Worm (Caenorhabditis elegans) whole organism, L4 larva: ENCODE results near the gene F41G3.20.

Experiments used
- D1046.2 ChIP-seq: fragments of 200-800 bp; sonication (Bioruptor generic); IDR thresholded peaks from 2 replicates; pipeline ENCODE4 v1.3.6; 2022; ENCODE audit warnings: missing genetic modification characterization, missing compliant biosample characterization
- F37D6.2 ChIP-seq: sonication (generic microtip); optimal IDR thresholded peaks from 2 replicates; lab custom pipeline; 2016; ENCODE audit warnings: mild to moderate bottlenecking, missing genetic modification characterization, missing compliant biosample characterization
- T20F7.1 ChIP-seq: fragments of 200-800 bp; sonication (Bioruptor generic); optimal IDR thresholded peaks from 2 replicates; lab custom pipeline; 2018; ENCODE audit warnings: mild to moderate bottlenecking, missing genetic modification characterization, missing compliant biosample characterization
- aha-1 ChIP-seq: fragments of 150-350 bp; peaks from one replicate; lab custom pipeline; 2014; ENCODE audit warnings: missing biosample characterization, missing genetic modification characterization
- arid-1 ChIP-seq: fragments of 200-800 bp; sonication (Bioruptor generic); conservative IDR thresholded peaks from 2 replicates; pipeline ENCODE4 v1.3.6; 2022; ENCODE audit warnings: missing genetic modification reagents, missing genetic modification characterization, missing compliant biosample characterization
- ceh-20 ChIP-seq: fragments of 200-800 bp; sonication (Bioruptor generic); IDR thresholded peaks from 2 replicates; pipeline ENCODE4 v1.3.6; 2022; ENCODE audit warnings: missing genetic modification reagents, missing genetic modification characterization, missing compliant biosample characterization
- ceh-28 ChIP-seq: fragments of 150-350 bp; optimal IDR thresholded peaks from 2 replicates; lab custom pipeline; 2014; ENCODE audit warnings: missing biosample characterization, missing genetic modification reagents, missing genetic modification characterization
- ces-1 ChIP-seq: fragments of 150-350 bp; sonication (generic microtip); optimal IDR thresholded peaks from 4 replicates; lab custom pipeline; 2014; ENCODE audit warnings: missing biosample characterization, missing genetic modification reagents, missing genetic modification characterization
- cey-2 ChIP-seq: sonication (generic microtip); optimal IDR thresholded peaks from 3 replicates; lab custom pipeline; 2017; ENCODE audit warnings: missing genetic modification characterization, mild to moderate bottlenecking, missing compliant biosample characterization, antibody characterized with exemption, borderline replicate concordance; ENCODE audit not compliant: insufficient read depth
- ctbp-1 ChIP-seq: fragments of 200-800 bp; sonication (Bioruptor generic); IDR thresholded peaks from 2 replicates; pipeline ENCODE4 v1.3.6; 2022; ENCODE audit warnings: missing genetic modification reagents, missing genetic modification characterization, missing compliant biosample characterization
- daf-12 ChIP-seq: fragments of 150-350 bp; optimal IDR thresholded peaks from 2 replicates; lab custom pipeline; 2014; ENCODE audit warnings: missing biosample characterization, missing genetic modification reagents, missing genetic modification characterization
- daf-16 ChIP-seq, 3 experiments: sonication (generic microtip); optimal IDR thresholded peaks; 2 replicates each; lab custom pipeline; 2016 to 2017; ENCODE audit warnings: missing genetic modification characterization in 3 of 3, missing genetic modification reagents in 3 of 3, mild to moderate bottlenecking in 2 of 3, missing compliant biosample characterization in 2 of 3, missing biosample characterization in 1 of 3, moderate library complexity in 1 of 3
- dmd-6 ChIP-seq: fragments of 200-800 bp; sonication (Bioruptor generic); IDR thresholded peaks from 2 replicates; pipeline ENCODE4 v1.3.6; 2022; ENCODE audit warnings: missing genetic modification reagents, missing genetic modification characterization, missing compliant biosample characterization
- dmd-8 ChIP-seq: fragments of 200-800 bp; sonication (Bioruptor generic); IDR thresholded peaks from 2 replicates; pipeline ENCODE4 v1.3.6; 2022; ENCODE audit warnings: missing genetic modification characterization, missing compliant biosample characterization
- dpl-1 ChIP-seq: fragments of 150-350 bp; optimal IDR thresholded peaks from 2 replicates; lab custom pipeline; 2014; ENCODE audit warnings: missing biosample characterization, missing genetic modification reagents, missing genetic modification characterization
- duxl-1 ChIP-seq: sonication (generic microtip); optimal IDR thresholded peaks from 2 replicates; lab custom pipeline; 2016; ENCODE audit warnings: mild to moderate bottlenecking, missing genetic modification characterization, moderate library complexity, missing compliant biosample characterization; ENCODE audit not compliant: poor library complexity
- dve-1 ChIP-seq: sonication (generic microtip); optimal IDR thresholded peaks from 2 replicates; lab custom pipeline; 2017; ENCODE audit warnings: antibody characterized with exemption, mild to moderate bottlenecking, missing genetic modification characterization, missing compliant biosample characterization; ENCODE audit not compliant: insufficient read depth
- egl-43 ChIP-seq: fragments of 200-800 bp; sonication (Bioruptor generic); IDR thresholded peaks from 2 replicates; pipeline ENCODE4 v1.3.6; 2022; ENCODE audit warnings: missing genetic modification reagents, missing genetic modification characterization, missing compliant biosample characterization
- hif-1 ChIP-seq, 2 experiments: sonication (generic microtip); optimal IDR thresholded peaks; 2 replicates each; lab custom pipeline; 2016 to 2017; ENCODE audit warnings: missing compliant biosample characterization in 2 of 2, missing genetic modification characterization in 2 of 2, missing genetic modification reagents in 2 of 2, missing genotype in 2 of 2, mild to moderate bottlenecking in 1 of 2
- hlh-11 ChIP-seq: fragments of 200-800 bp; sonication (Bioruptor generic); optimal IDR thresholded peaks from 2 replicates; lab custom pipeline; 2018; ENCODE audit warnings: mild to moderate bottlenecking, missing genetic modification characterization, missing compliant biosample characterization
- hlh-30 ChIP-seq: sonication (generic microtip); optimal IDR thresholded peaks from 2 replicates; lab custom pipeline; 2017; ENCODE audit warnings: antibody characterized with exemption, mild to moderate bottlenecking, missing genetic modification characterization, missing compliant biosample characterization; ENCODE audit not compliant: insufficient read depth
- hmg-1.1 ChIP-seq: fragments of 200-800 bp; sonication (Bioruptor generic); IDR thresholded peaks from 2 replicates; pipeline ENCODE4 v1.3.6; 2022; ENCODE audit warnings: missing genetic modification reagents, missing genetic modification characterization, missing compliant biosample characterization
- lin-13 ChIP-seq: fragments of 150-350 bp; optimal IDR thresholded peaks from 2 replicates; lab custom pipeline; 2014; ENCODE audit warnings: missing biosample characterization, missing genetic modification reagents, missing genetic modification characterization
- lin-15B ChIP-seq: fragments of 150-350 bp; sonication (generic microtip); optimal IDR thresholded peaks from 3 replicates; lab custom pipeline; 2014; ENCODE audit warnings: missing biosample characterization, missing genetic modification characterization
- lin-38 ChIP-seq: fragments of 200-800 bp; sonication (Bioruptor generic); IDR thresholded peaks from 2 replicates; pipeline ENCODE4 v1.3.6; 2022; ENCODE audit warnings: missing genetic modification reagents, missing genetic modification characterization, missing compliant biosample characterization
- lsy-2 ChIP-seq, 2 experiments: fragments of 150-350 bp in 1 of 2; sonication (generic microtip) in 1 of 2; optimal IDR thresholded peaks; 2 replicates each; lab custom pipeline; 2014 to 2017; ENCODE audit warnings: missing biosample characterization in 2 of 2, missing genetic modification characterization in 2 of 2
- mdt-29 ChIP-seq: fragments of 200-800 bp; sonication (Bioruptor generic); IDR thresholded peaks from 2 replicates; pipeline ENCODE4 v1.3.6; 2022; ENCODE audit warnings: missing genetic modification reagents, missing genetic modification characterization, missing compliant biosample characterization
- mes-2 ChIP-seq: sonication (generic microtip); optimal IDR thresholded peaks from 2 replicates; lab custom pipeline; 2016; ENCODE audit warnings: missing genotype, mild to moderate bottlenecking, missing genetic modification characterization, missing compliant biosample characterization; ENCODE audit not compliant: poor library complexity, severe bottlenecking
- nhr-28 ChIP-seq: fragments of 150-350 bp; optimal IDR thresholded peaks from 2 replicates; lab custom pipeline; 2014; ENCODE audit warnings: missing biosample characterization, missing genetic modification characterization
- nhr-76 ChIP-seq: fragments of 150-350 bp; optimal IDR thresholded peaks from 2 replicates; lab custom pipeline; 2014; ENCODE audit warnings: missing biosample characterization, missing genetic modification characterization
- nhr-77 ChIP-seq: fragments of 150-350 bp; optimal IDR thresholded peaks from 2 replicates; lab custom pipeline; 2014; ENCODE audit warnings: missing biosample characterization, missing genetic modification characterization
- rbr-2 ChIP-seq: sonication (generic microtip); optimal IDR thresholded peaks from 2 replicates; lab custom pipeline; 2016; ENCODE audit warnings: missing genotype, missing genetic modification characterization, missing compliant biosample characterization
- saeg-2 ChIP-seq: fragments of 200-800 bp; sonication (Bioruptor generic); IDR thresholded peaks from 2 replicates; pipeline ENCODE4 v1.3.6; 2022; ENCODE audit warnings: missing genetic modification reagents, missing genetic modification characterization, missing compliant biosample characterization
- sdz-12 ChIP-seq: fragments of 200-800 bp; sonication (Bioruptor generic); optimal IDR thresholded peaks from 2 replicates; lab custom pipeline; 2018; ENCODE audit warnings: mild to moderate bottlenecking, missing genetic modification characterization, missing compliant biosample characterization
- snpc-1.2 ChIP-seq: fragments of 200-800 bp; sonication (Bioruptor generic); IDR thresholded peaks from 2 replicates; pipeline ENCODE4 v1.3.6; 2022; ENCODE audit warnings: missing genetic modification reagents, missing genetic modification characterization, missing compliant biosample characterization
- snpc-4 ChIP-seq: fragments of 150-350 bp; optimal IDR thresholded peaks from 2 replicates; lab custom pipeline; 2014; ENCODE audit warnings: missing biosample characterization, missing genetic modification characterization
- spr-1 ChIP-seq: sonication (generic microtip); optimal IDR thresholded peaks from 2 replicates; lab custom pipeline; 2016; ENCODE audit warnings: mild to moderate bottlenecking, missing genetic modification characterization, missing compliant biosample characterization
- tra-1 ChIP-seq: fragments of 200-800 bp; sonication (Bioruptor generic); IDR thresholded peaks from 2 replicates; pipeline ENCODE4 v1.3.6; 2022; ENCODE audit warnings: missing genetic modification reagents, missing genetic modification characterization, missing compliant biosample characterization
- vab-7 ChIP-seq: fragments of 200-800 bp; sonication (Bioruptor generic); IDR thresholded peaks from 2 replicates; pipeline ENCODE4 v1.3.6; 2022; ENCODE audit warnings: missing genetic modification reagents, missing genetic modification characterization, missing compliant biosample characterization
- zag-1 ChIP-seq: fragments of 150-350 bp; optimal IDR thresholded peaks from 2 replicates; lab custom pipeline; 2014; ENCODE audit warnings: missing biosample characterization, missing genetic modification characterization
- ztf-7 ChIP-seq: fragments of 150-350 bp; optimal IDR thresholded peaks from 2 replicates; lab custom pipeline; 2014; ENCODE audit warnings: missing biosample characterization, missing genetic modification characterization

Gene F41G3.20

DNA sequence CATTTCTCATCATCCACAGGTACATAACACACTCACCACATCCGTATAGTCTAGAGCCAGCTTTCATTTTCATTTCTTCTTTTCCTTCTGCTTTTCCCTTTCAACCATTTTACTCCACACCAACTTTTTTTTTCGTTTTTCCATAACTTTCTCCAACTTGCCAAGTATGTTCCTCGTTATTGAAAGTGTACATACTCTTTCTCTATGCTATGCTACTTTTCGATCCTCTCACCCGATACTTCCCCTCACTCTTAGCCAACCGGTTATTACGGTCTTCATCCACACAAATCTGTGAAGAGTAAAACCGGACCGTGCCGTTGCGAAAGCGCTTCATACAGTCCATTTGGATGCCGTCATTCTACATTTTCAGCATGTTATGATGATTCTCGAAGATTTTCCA, 41.1 kb upstream of the F41G3.20 start, which contains the start of gene T13C2.2:
Gene T13C2.2 (plus strand): TSS at position 301 of the 400 bp plus-strand sequence.
- TF ChIP-seq nhr-76 (tag; lab: Kevin White, UChicago), result no peak
- TF ChIP-seq snpc-1.2 (GFP tag; lab: Robert Waterston, UW), result no peak
- no peak for TF ChIP-seq nhr-28
- no peak for TF ChIP-seq nhr-77
- no peak for TF ChIP-seq lin-13 (GFP tag; lab: Kevin White, UChicago)
- TF ChIP-seq, all 104 proteins: peak for 0

DNA sequence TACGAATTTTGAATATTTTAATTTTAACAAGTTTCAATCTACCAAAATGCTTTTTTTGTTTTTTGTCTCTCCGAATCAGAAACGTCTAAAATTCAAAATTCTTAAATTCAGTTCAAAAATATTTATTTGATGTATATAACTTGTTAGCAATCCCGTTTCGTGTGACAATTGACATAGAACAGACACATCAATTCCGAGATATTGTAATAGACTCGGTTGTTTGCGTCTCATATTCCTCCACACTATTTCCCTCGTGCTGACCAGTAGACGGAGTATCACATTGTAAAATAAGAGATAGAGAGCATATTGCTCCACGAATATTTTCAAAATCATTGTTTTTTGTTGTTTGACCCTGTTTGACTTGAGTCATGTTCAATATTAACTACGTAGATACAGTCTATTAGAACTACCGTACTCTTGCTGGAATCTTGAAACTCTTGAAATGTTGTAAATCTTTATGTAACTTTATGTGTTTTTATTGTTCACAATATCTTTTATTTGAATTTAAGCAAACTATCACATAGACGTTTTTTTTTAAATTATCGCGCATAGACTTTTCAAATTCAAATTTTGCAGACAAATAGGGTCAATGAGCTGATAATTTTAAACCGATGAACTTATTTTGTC, 38.0 kb upstream of the F41G3.20 start, which contains the start of gene T13C2.3:
Gene T13C2.3 (plus strand): TSS at position 577 of the 627 bp plus-strand sequence.
- TF ChIP-seq aha-1 (tag; lab: Kevin White, UChicago), result peak; percentile 8
- TF ChIP-seq cey-2 (tag; lab: Kevin White, UChicago), result no peak

DNA sequence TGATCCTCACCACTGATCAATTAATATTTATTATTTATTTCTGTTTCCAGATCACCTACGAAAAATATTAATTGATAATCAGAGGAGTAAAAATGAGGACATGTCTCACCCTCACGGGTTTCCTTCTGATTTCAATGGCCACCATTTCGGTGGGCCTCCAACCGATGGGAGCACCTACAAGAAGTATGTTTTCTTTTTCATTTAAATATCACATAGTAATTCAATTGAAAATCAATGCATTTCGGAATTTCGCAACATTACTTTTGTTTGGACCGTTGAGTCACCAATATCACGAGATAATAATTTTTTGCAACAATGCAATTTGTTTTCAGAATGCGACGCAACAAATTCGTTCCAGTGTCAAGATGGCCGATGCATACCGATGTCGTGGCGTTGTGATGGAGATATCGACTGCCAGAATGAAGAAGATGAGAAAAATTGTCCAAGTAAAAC, 32.6 kb upstream of the F41G3.20 start, which contains the start of gene gldi-2:
Gene gldi-2 (plus strand): TSS at position 51 of the 453 bp plus-strand sequence.
- TF ChIP-seq sdz-12 (GFP tag; lab: Kevin White, UChicago) (no peak), ceh-20 (GFP tag; lab: Robert Waterston, UW) (no peak), dmd-6 (GFP tag; lab: Robert Waterston, UW) (no peak)

DNA sequence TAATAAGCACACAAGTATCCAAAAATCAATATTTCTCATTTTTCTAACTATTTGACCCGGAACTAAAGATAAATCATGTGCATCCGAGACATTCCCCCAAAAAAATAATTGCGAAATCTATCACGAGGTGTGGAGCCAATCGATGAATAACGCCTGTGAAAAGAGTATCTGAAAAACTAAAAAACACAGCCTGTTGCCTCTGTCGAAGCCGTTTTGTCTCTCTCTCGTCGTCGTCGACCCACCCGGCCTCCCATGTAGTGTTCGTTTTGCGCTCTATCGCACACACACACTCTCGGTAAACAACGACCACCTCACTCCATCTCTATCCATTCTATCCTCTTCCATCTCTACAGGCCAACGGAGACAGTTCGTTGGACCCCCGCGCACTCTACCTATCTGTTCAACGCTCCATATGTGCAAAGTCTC, 31.9 kb upstream of the F41G3.20 start:
- 0 out of 2 replicates have a peak, but pooled peaks have one; percentile 33 for TF ChIP-seq tra-1 (GFP tag; lab: Robert Waterston, UW)
- peak; percentile 55 for TF ChIP-seq dpl-1 (GFP tag; lab: Kevin White, UChicago)
- peak; percentile 25 to 80 for TF ChIP-seq lsy-2 (tag; optimal IDR thresholded peaks at IDR 0.05; lab: Kevin White, UChicago)
- no peak for TF ChIP-seq vab-7 (GFP tag; lab: Robert Waterston, UW)
- TF ChIP-seq rbr-2 (tag; lab: Kevin White, UChicago), result peak; percentile 52
- TF ChIP-seq nhr-28, result peak; percentile 80
- peak; percentile 29 for TF ChIP-seq F37D6.2 (tag; lab: Kevin White, UChicago)
- no peak for TF ChIP-seq snpc-4 (tag; lab: Kevin White, UChicago)
- peak; percentile 58; the same call in 1 of the 2 replicates for TF ChIP-seq egl-43 (GFP tag; lab: Robert Waterston, UW)
- peak; percentile 56 for TF ChIP-seq lin-38 (GFP tag; lab: Robert Waterston, UW)
- peak; percentile 69 for TF ChIP-seq ctbp-1
- peak in 1 of 2 experiments; percentile 61 for TF ChIP-seq hif-1 (tag; optimal IDR thresholded peaks at IDR 0.05; lab: Kevin White, UChicago)
- peak; percentile 68 for TF ChIP-seq hmg-1.1
- TF ChIP-seq zag-1 (tag; lab: Kevin White, UChicago), result no peak
- TF ChIP-seq hlh-30 (tag; lab: Kevin White, UChicago), result peak; percentile 95
- peak; percentile 47 for TF ChIP-seq mes-2 (tag; lab: Kevin White, UChicago)
- TF ChIP-seq T20F7.1 (GFP tag; lab: Kevin White, UChicago), result peak; percentile 49
- no peak for TF ChIP-seq ces-1
- no peak for TF ChIP-seq ztf-7
- TF ChIP-seq daf-12 (tag; lab: Kevin White, UChicago), result no peak
- peak; percentile 77 for TF ChIP-seq ceh-20 (GFP tag; lab: Robert Waterston, UW)
- TF ChIP-seq lin-15B (tag; lab: Kevin White, UChicago), result no peak
- TF ChIP-seq aha-1 (tag; lab: Kevin White, UChicago), result peak; percentile 90
- no peak for TF ChIP-seq mdt-29
- 0 out of 2 replicates have a peak, but pooled peaks have one; percentile 40 for TF ChIP-seq arid-1 (GFP tag; lab: Robert Waterston, UW)
- TF ChIP-seq D1046.2 (GFP tag; lab: Robert Waterston, UW), result peak; percentile 77; the same call in 1 of the 2 replicates
- peak; percentile 44 for TF ChIP-seq dmd-6 (GFP tag; lab: Robert Waterston, UW)
- TF ChIP-seq ceh-28, result peak; percentile 34
- TF ChIP-seq duxl-1 (tag; lab: Kevin White, UChicago), result no peak
- TF ChIP-seq spr-1 (tag; lab: Kevin White, UChicago), result no peak
- TF ChIP-seq dmd-8 (GFP tag; lab: Robert Waterston, UW), result no peak
- TF ChIP-seq saeg-2 (GFP tag; lab: Robert Waterston, UW), result no peak
- TF ChIP-seq hlh-11 (tag; lab: Kevin White, UChicago), result peak; percentile 69
- peak; percentile 27 for TF ChIP-seq dve-1
- peak in 1 of 2 experiments; percentile 57 for TF ChIP-seq daf-16 (GFP tag; optimal IDR thresholded peaks at IDR 0.05; lab: Kevin White, UChicago)
- peak; percentile 20 for TF ChIP-seq daf-16 (tag; optimal IDR thresholded peaks at IDR 0.05; lab: Kevin White, UChicago)
